Worm (Caenorhabditis elegans): ENCODE data around the gene C54D1.7.

Gene C54D1.7

ce11 chrX:7162764-7163163 is 6.9 kb upstream of the C54D1.7 start:
- TF ChIP-seq sox-2 (GFP tag; IDR thresholded peaks at IDR 0.05) (no peak), unc-42 (tag; optimal IDR thresholded peaks at IDR 0.05) (no peak), npax-4 (tag; optimal IDR thresholded peaks at IDR 0.05) (no peak), syd-9 (tag; optimal IDR thresholded peaks at IDR 0.05) (no peak)

DNA sequence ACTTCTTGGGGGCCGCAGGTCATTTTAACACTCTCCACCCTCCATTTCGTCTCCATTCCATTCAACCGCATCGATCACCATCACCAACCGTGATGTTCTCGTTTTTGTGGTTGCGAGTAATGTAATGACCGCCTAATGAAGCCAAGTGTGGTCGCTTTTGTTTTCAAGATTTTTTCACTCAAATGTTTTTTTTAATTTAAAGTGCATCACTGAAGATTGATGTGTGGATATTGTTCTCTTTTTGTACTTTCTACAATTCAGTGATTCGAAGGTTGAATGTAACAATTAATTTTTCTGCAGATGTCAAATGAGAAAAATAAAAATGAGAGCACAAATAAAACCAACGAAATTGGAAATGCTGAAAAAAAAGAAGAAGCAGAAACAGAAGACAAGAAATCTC is 2.9 kb upstream of the C54D1.7 start, which contains the start of gene pgp-10:
Gene pgp-10 (plus strand): TSS at position 301 of the 400 bp plus-strand sequence.
- no peak for TF ChIP-seq ama-1 (optimal IDR thresholded peaks at IDR 0.05)
- TF ChIP-seq ceh-30 (tag; optimal IDR thresholded peaks at IDR 0.05), result no peak
- no peak for TF ChIP-seq Y22D7AL.16 (tag; optimal IDR thresholded peaks at IDR 0.05)
- TF ChIP-seq sox-4 (tag; optimal IDR thresholded peaks at IDR 0.05), result no peak
- TF ChIP-seq ttx-3 (tag; optimal IDR thresholded peaks at IDR 0.05), result no peak

ce11 chrX:7157483-7157882 is 1.6 kb upstream of the C54D1.7 start:
- no peak for TF ChIP-seq ceh-19 (GFP tag; optimal IDR thresholded peaks at IDR 0.05)
- no peak for TF ChIP-seq tbx-2 (tag; optimal IDR thresholded peaks at IDR 0.05)
- TF ChIP-seq dve-1 (tag; optimal IDR thresholded peaks at IDR 0.05), result no peak
- no peak for TF ChIP-seq ref-2 (tag; optimal IDR thresholded peaks at IDR 0.05)
- TF ChIP-seq ceh-31 (tag; optimal IDR thresholded peaks at IDR 0.05), result no peak
- no peak for TF ChIP-seq F13H6.1 (tag; optimal IDR thresholded peaks at IDR 0.05)
- TF ChIP-seq nhr-11 (tag; optimal IDR thresholded peaks at IDR 0.05), result no peak
- no peak for TF ChIP-seq madf-2 (tag; optimal IDR thresholded peaks at IDR 0.05)
- TF ChIP-seq K09A11.1 (tag; optimal IDR thresholded peaks at IDR 0.05; ENCODE audit: insufficient read depth), result no peak
- TF ChIP-seq ceh-34 (tag; optimal IDR thresholded peaks at IDR 0.05), result no peak
- no peak for TF ChIP-seq rnt-1 (tag; optimal IDR thresholded peaks at IDR 0.05)
- no peak for TF ChIP-seq pha-2 (tag; optimal IDR thresholded peaks at IDR 0.05)
- TF ChIP-seq ceh-48 (tag; optimal IDR thresholded peaks at IDR 0.05), result no peak
- no peak for TF ChIP-seq sdc-2 (tag; optimal IDR thresholded peaks at IDR 0.05)

- TF ChIP-seq unc-55 (GFP tag; optimal IDR thresholded peaks at IDR 0.05) (peak; percentile 21), ref-2 (tag; optimal IDR thresholded peaks at IDR 0.05) (no peak), pat-9 (tag; optimal IDR thresholded peaks at IDR 0.05) (peak; percentile 15), ceh-14 (tag; optimal IDR thresholded peaks at IDR 0.05) (no peak), ceh-18 (tag; optimal IDR thresholded peaks at IDR 0.05) (no peak), tbx-2 (tag; optimal IDR thresholded peaks at IDR 0.05) (peak; percentile 44), dmd-4 (tag; optimal IDR thresholded peaks at IDR 0.05; ENCODE audit: borderline replicate concordance) (no peak), hlh-15 (tag; optimal IDR thresholded peaks at IDR 0.05) (no peak), pha-4 (tag; optimal IDR thresholded peaks at IDR 0.05) (no peak), sox-4 (tag; optimal IDR thresholded peaks at IDR 0.05) (peak; percentile 13), lin-11 (tag; optimal IDR thresholded peaks at IDR 0.05) (no peak), pag-3 (tag; optimal IDR thresholded peaks at IDR 0.05; ENCODE audit: borderline replicate concordance) (no peak)
Measured at ce11 chrX:7153460-7153859, 2.4 kb downstream of the C54D1.7 start.

DNA sequence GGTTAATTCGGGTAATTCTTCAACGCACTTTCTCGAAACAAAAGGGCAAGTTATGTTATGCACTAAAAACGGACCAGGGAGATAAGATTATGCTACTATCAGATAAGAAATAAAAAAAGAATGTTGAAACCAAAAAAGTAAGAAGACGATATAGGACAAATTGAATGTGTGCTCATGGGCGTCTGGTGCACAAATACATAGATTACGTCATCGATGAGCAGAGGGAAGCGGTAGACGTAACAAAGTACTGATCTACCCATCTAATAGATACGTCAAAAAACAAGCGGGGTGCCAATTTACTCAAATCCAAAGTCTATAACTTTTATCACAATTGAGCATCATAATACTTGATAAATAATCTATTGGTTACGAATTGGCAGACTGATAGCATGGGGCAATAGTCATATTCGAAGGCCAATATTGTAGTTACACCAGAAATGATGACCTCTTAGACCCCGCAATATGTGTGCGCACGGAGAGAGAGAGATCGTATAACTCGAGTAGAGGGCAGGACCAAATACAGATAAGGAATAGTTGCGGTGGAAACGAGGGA is 3.8 kb downstream of the C54D1.7 start:
- no peak for TF ChIP-seq unc-42 (tag; optimal IDR thresholded peaks at IDR 0.05)
- TF ChIP-seq C38D4.7 (GFP tag; optimal IDR thresholded peaks at IDR 0.05), result no peak
- TF ChIP-seq elt-4 (tag; optimal IDR thresholded peaks at IDR 0.05), result no peak
- no peak for TF ChIP-seq hlh-13 (GFP tag; optimal IDR thresholded peaks at IDR 0.05)
- TF ChIP-seq ceh-30 (tag; optimal IDR thresholded peaks at IDR 0.05), result no peak
- no peak for TF ChIP-seq ets-4 (tag; optimal IDR thresholded peaks at IDR 0.05)
- TF ChIP-seq syd-9 (tag; optimal IDR thresholded peaks at IDR 0.05), result no peak
- no peak for TF ChIP-seq hlh-6 (tag; optimal IDR thresholded peaks at IDR 0.05)
- no peak for TF ChIP-seq rnt-1 (tag; optimal IDR thresholded peaks at IDR 0.05)
- peak; percentile 2 for TF ChIP-seq tbx-2 (tag; optimal IDR thresholded peaks at IDR 0.05)
- TF ChIP-seq T23F11.4 (GFP tag; optimal IDR thresholded peaks at IDR 0.05), result no peak
- TF ChIP-seq sox-2 (GFP tag; IDR thresholded peaks at IDR 0.05), result no peak
- no peak for TF ChIP-seq dve-1 (tag; optimal IDR thresholded peaks at IDR 0.05)
- TF ChIP-seq elt-2 (tag; optimal IDR thresholded peaks at IDR 0.05), result peak; percentile 90
